Worm (Caenorhabditis elegans): ENCODE measurements around the gene vhl-1.
A peak's percentile ranks its signal among the peaks of the same experiment; 100 is the strongest.

The vhl-1 gene

DNA sequence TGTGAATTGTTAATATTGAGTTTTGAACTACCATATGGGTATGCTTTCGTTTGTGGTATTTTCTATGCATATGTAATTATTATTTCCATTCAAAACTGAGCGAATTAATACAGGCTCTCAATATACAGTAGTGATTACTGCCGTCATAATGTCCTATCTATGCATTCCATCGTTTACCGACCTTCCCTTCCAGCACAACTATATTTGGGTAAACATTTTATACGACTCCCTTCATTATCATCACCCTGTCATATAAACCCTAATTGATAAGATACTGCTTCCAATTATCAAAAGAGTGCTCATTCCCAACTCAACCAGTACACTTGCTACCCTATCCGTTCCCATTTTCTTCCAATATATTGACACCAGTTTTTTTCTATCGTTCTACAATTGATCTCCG is 17.2 kb upstream of the vhl-1 start (continued):
- TF ChIP-seq lin-15B (tag; optimal IDR thresholded peaks at IDR 0.05): no peak
- no peak for TF ChIP-seq daf-12 (tag; optimal IDR thresholded peaks at IDR 0.05)
- no peak for TF ChIP-seq unc-62 (GFP tag; optimal IDR thresholded peaks at IDR 0.05 in 1 of 2)
- no peak for TF ChIP-seq unc-62 (tag; optimal IDR thresholded peaks at IDR 0.05)
- no peak for TF ChIP-seq ces-1 (GFP tag; optimal IDR thresholded peaks at IDR 0.05)
- peak; percentile 19 for TF ChIP-seq hlh-11 (tag; optimal IDR thresholded peaks at IDR 0.05)
- no peak for TF ChIP-seq set-16 (GFP tag; IDR thresholded peaks at IDR 0.05)
- TF ChIP-seq lin-29 (GFP tag; IDR thresholded peaks at IDR 0.05): no peak
- no peak for TF ChIP-seq skn-1 (tag; optimal IDR thresholded peaks at IDR 0.05)
- no peak for TF ChIP-seq daf-16 (GFP tag; optimal IDR thresholded peaks at IDR 0.05)
- peak; percentile 86 for TF ChIP-seq daf-16 (tag; optimal IDR thresholded peaks at IDR 0.05)
- TF ChIP-seq hmg-1.1 (GFP tag; IDR thresholded peaks at IDR 0.05): no peak
- no peak for TF ChIP-seq rbr-2 (tag; optimal IDR thresholded peaks at IDR 0.05)
- TF ChIP-seq nhr-10 (tag; optimal IDR thresholded peaks at IDR 0.05): no peak
- no peak for TF ChIP-seq lsy-2 (tag; optimal IDR thresholded peaks at IDR 0.05)
- no peak for TF ChIP-seq T20F7.1 (GFP tag; optimal IDR thresholded peaks at IDR 0.05)
- TF ChIP-seq spr-3 (GFP tag; optimal IDR thresholded peaks at IDR 0.05): no peak
- no peak for TF ChIP-seq zip-2 (tag; optimal IDR thresholded peaks at IDR 0.05)
- peak; percentile 6 for TF ChIP-seq dve-1 (tag; optimal IDR thresholded peaks at IDR 0.05; ENCODE audit: insufficient read depth)
- TF ChIP-seq hlh-30 (tag; optimal IDR thresholded peaks at IDR 0.05; ENCODE audit: insufficient read depth): no peak
- no peak for TF ChIP-seq tag-97 (GFP tag; IDR thresholded peaks at IDR 0.05)
- TF ChIP-seq unc-39 (tag; optimal IDR thresholded peaks at IDR 0.05): no peak
- TF ChIP-seq aha-1 (tag): no peak
- TF ChIP-seq R02D3.7 (tag; optimal IDR thresholded peaks at IDR 0.05): no peak
- TF ChIP-seq dmd-9 (GFP tag; IDR thresholded peaks at IDR 0.05): no peak

DNA sequence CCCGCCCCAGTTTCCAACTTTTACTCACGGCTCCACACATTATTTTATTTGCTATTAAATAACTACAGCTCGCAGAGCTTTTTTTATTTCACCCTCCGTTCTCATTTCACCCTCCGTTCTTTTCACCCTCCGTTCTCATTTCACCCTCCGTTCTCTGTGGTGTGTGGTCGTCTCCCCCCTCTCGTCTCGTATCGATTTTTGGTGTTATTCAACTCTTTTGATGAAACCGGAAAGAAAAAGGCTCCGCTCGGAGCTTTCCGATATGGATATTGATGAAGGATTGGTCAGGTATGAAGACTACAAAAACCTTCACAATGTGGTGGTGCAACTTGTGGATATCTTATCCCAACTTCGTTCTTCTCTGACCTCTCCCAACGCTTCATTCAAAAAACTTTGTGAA is 16.6 kb upstream of the vhl-1 start:
- no peak for TF ChIP-seq ces-1 (GFP tag; optimal IDR thresholded peaks at IDR 0.05)
- TF ChIP-seq jun-1 (tag; optimal IDR thresholded peaks at IDR 0.05): no peak
- no peak for TF ChIP-seq lin-38 (GFP tag; IDR thresholded peaks at IDR 0.05)
- no peak for TF ChIP-seq madf-9 (GFP tag; conservative IDR thresholded peaks at IDR 0.05)
- TF ChIP-seq mdl-1 (tag; optimal IDR thresholded peaks at IDR 0.05): no peak
- TF ChIP-seq mxl-3 (GFP tag; optimal IDR thresholded peaks at IDR 0.05): no peak
- no peak for TF ChIP-seq set-16 (GFP tag; IDR thresholded peaks at IDR 0.05)
- no peak for TF ChIP-seq daf-12 (tag; optimal IDR thresholded peaks at IDR 0.05)
- no peak for TF ChIP-seq F49E8.2 (tag; optimal IDR thresholded peaks at IDR 0.05; ENCODE audit: borderline replicate concordance)
- TF ChIP-seq mdt-29 (GFP tag; IDR thresholded peaks at IDR 0.05): no peak
- TF ChIP-seq T20F7.1 (GFP tag; optimal IDR thresholded peaks at IDR 0.05): no peak
- no peak for TF ChIP-seq ceh-20 (GFP tag; IDR thresholded peaks at IDR 0.05)
- no peak for TF ChIP-seq F44E2.7 (GFP tag; IDR thresholded peaks at IDR 0.05)
- no peak for TF ChIP-seq zip-11 (GFP tag; IDR thresholded peaks at IDR 0.05)
- no peak for TF ChIP-seq hlh-30 (tag; optimal IDR thresholded peaks at IDR 0.05; ENCODE audit: insufficient read depth)
- TF ChIP-seq ZK337.2 (GFP tag; IDR thresholded peaks at IDR 0.05): no peak
- no peak for TF ChIP-seq tra-1 (GFP tag; IDR thresholded peaks at IDR 0.05)

DNA sequence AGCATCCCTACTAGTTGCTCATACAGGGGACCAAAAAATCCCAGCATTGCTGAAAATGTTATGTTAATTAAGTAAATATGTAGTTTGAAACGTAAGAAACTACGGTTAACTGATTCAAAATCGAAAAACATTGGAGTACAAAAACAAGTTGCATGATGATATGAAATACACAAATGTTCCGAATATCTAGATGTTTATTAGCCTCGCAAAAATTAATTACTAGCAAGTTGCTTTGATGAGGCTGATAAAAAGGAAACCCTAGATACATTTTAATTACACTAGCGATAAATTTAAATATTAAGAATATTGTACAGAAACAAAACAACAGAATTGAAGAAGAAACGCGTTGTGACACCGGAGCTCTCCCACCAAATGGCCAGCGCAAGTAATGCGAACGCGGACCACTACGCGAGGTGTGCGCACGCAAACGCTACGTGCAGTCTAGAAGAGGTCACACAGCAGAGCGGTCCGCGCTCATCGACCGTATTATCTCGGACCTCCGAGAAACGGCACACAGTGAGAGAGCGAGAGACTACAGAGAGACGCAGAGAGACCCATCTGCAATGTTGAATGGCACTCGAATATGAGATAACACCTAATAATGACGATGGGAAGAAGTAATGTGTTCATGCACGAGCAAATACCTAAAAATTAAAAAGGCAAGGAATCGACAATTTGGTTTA is 10.3 kb upstream of the vhl-1 start, which contains the start of gene inx-2:
Gene inx-2, minus strand, starts transcription at position 51 of the 683 bp plus-strand sequence.
- TF ChIP-seq rbr-2 (tag; optimal IDR thresholded peaks at IDR 0.05) (no peak), lin-38 (GFP tag; IDR thresholded peaks at IDR 0.05) (no peak), gei-8 (GFP tag; optimal IDR thresholded peaks at IDR 0.05) (no peak), daf-12 (tag; optimal IDR thresholded peaks at IDR 0.05) (no peak), dmd-8 (GFP tag; IDR thresholded peaks at IDR 0.05) (0 out of 2 replicates have a peak, but pooled peaks have one; percentile 32), set-16 (GFP tag; IDR thresholded peaks at IDR 0.05) (0 out of 2 replicates have a peak, but pooled peaks have one; percentile 26), nhr-42 (GFP tag; IDR thresholded peaks at IDR 0.05) (no peak), ceh-82 (tag; optimal IDR thresholded peaks at IDR 0.05) (no peak), daf-16 (GFP tag; optimal IDR thresholded peaks at IDR 0.05) (no peak), daf-16 (tag; optimal IDR thresholded peaks at IDR 0.05) (no peak)

Measured in whole organism, L4 larva.